Worm (Caenorhabditis elegans): Measurements from ENCODE around the gene ZC449.7.

DNA sequence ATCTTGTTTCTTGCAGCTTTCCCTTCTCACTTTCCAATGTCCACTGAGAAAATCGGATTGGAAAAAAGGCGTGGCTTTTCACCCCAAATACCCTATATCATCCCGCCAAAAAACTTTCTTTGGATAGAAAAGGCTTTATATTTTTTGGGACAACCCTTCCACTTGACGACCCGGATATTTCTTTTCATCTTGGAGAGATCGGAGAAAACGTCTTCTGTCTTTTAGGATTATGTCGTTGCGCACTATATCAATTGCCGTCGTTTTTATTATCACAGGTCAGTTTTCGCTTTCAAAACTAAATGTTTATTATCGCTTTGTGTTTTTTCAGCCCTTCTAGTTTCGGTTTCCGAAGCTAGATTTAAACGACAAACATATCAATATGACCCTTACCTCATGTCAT, 30.0 kb downstream of the ZC449.7 start, which contains the start of gene Y64H9A.2:
- no peak for TF ChIP-seq pha-4 (tag; optimal IDR thresholded peaks at IDR 0.05)
- TF ChIP-seq lin-39 (tag; optimal IDR thresholded peaks at IDR 0.05), result no peak
- TF ChIP-seq tbx-2 (tag; optimal IDR thresholded peaks at IDR 0.05), result no peak
- no peak for TF ChIP-seq aly-2 (tag; optimal IDR thresholded peaks at IDR 0.05)
- TF ChIP-seq elt-2 (tag; optimal IDR thresholded peaks at IDR 0.05), result no peak
- TF ChIP-seq nhr-76 (tag; optimal IDR thresholded peaks at IDR 0.05), result no peak
